Fruit fly (Drosophila melanogaster) whole organism, embryonic: ENCODE results near the gene Desat2.
A peak's percentile ranks its signal among the peaks of the same experiment; 100 is the strongest.

ENCODE experiments used
- CG11398 ChIP-seq: fragments of 200-800 bp; sonication (Bioruptor generic); optimal IDR thresholded peaks from 2 replicates; lab custom pipeline; 2016; ENCODE audit warnings: missing biosample characterization, missing genetic modification characterization
- CG12391 ChIP-seq: fragments of 200-800 bp; sonication (Bioruptor generic); optimal IDR thresholded peaks from 3 replicates; lab custom pipeline; 2018; ENCODE audit warnings: missing biosample characterization, mild to moderate bottlenecking, missing genetic modification characterization, moderate library complexity
- CG12659 ChIP-seq: fragments of 200-800 bp; sonication (Bioruptor generic); optimal IDR thresholded peaks from 3 replicates; lab custom pipeline; 2017; ENCODE audit warnings: mild to moderate bottlenecking, missing biosample characterization, missing genetic modification reagents, missing genetic modification characterization
- CG13424 ChIP-seq: fragments of 200-800 bp; sonication (Bioruptor generic); optimal IDR thresholded peaks from 2 replicates; lab custom pipeline; 2019; ENCODE audit warnings: missing biosample characterization, mild to moderate bottlenecking, missing genetic modification characterization, moderate library complexity
- CG13894 ChIP-seq: fragments of 200-800 bp; sonication (Bioruptor generic); optimal IDR thresholded peaks from 3 replicates; lab custom pipeline; 2018; ENCODE audit warnings: missing biosample characterization, mild to moderate bottlenecking, missing genetic modification characterization, moderate library complexity
- CG15514 ChIP-seq: fragments of 200-800 bp; sonication (Bioruptor generic); optimal IDR thresholded peaks from 3 replicates; lab custom pipeline; 2017; ENCODE audit warnings: missing biosample characterization, missing genetic modification characterization, mild to moderate bottlenecking, moderate library complexity, missing genetic modification reagents
- CG17361 ChIP-seq: fragments of 200-800 bp; sonication (Bioruptor generic); IDR thresholded peaks from 3 replicates; pipeline ENCODE4 v1.3.6; 2022; ENCODE audit warnings: missing biosample characterization, missing genetic modification characterization
- CG17802 ChIP-seq: fragments of 200-800 bp; sonication (Bioruptor generic); optimal IDR thresholded peaks from 2 replicates; lab custom pipeline; 2018; ENCODE audit warnings: missing biosample characterization, mild to moderate bottlenecking, missing genetic modification characterization, moderate library complexity
- CG17829 ChIP-seq: fragments of 200-800 bp; optimal IDR thresholded peaks from 2 replicates; lab custom pipeline; 2019; ENCODE audit warnings: missing biosample characterization, mild to moderate bottlenecking, missing genetic modification characterization, moderate library complexity
- CG18599 ChIP-seq: fragments of 200-800 bp; sonication (Bioruptor generic); optimal IDR thresholded peaks from 3 replicates; lab custom pipeline; 2017; ENCODE audit warnings: missing biosample characterization, missing genetic modification characterization, mild to moderate bottlenecking, moderate library complexity, missing genetic modification reagents
- CG32767 ChIP-seq: fragments of 200-800 bp; sonication (Bioruptor generic); IDR thresholded peaks from 2 replicates; pipeline ENCODE4 v1.3.6; 2022; ENCODE audit warnings: missing biosample characterization, missing genetic modification characterization
- CG3847 ChIP-seq: fragments of 200-800 bp; sonication (Bioruptor generic); IDR thresholded peaks from 2 replicates; pipeline ENCODE4 v1.3.6; 2022; ENCODE audit warnings: missing biosample characterization, missing genetic modification characterization
- CG4617 ChIP-seq: fragments of 200-800 bp; sonication (Bioruptor generic); optimal IDR thresholded peaks from 3 replicates; lab custom pipeline; 2016; ENCODE audit warnings: missing biosample characterization, missing genetic modification characterization, borderline replicate concordance
- CG4854 ChIP-seq: fragments of 200-800 bp; sonication (Bioruptor generic); optimal IDR thresholded peaks from 2 replicates; lab custom pipeline; 2016; ENCODE audit warnings: missing biosample characterization, missing genetic modification characterization, inconsistent platforms
- CG6791 ChIP-seq: fragments of 200-800 bp; sonication (Bioruptor generic); IDR thresholded peaks from 3 replicates; pipeline ENCODE4 v1.3.6; 2022; ENCODE audit warnings: missing biosample characterization, missing genetic modification characterization; ENCODE audit not compliant: partially characterized antibody
- CG8924 ChIP-seq: fragments of 200-800 bp; optimal IDR thresholded peaks from 3 replicates; lab custom pipeline; 2019; ENCODE audit warnings: missing biosample characterization, mild to moderate bottlenecking, missing genetic modification characterization, moderate library complexity
- CG9215 ChIP-seq: fragments of 200-800 bp; sonication (Bioruptor generic); IDR thresholded peaks from 2 replicates; pipeline ENCODE4 v1.3.6; 2022; ENCODE audit warnings: missing biosample characterization, missing genetic modification characterization
- CG9797 ChIP-seq: fragments of 200-800 bp; sonication (Bioruptor generic); optimal IDR thresholded peaks from 3 replicates; lab custom pipeline; 2018; ENCODE audit warnings: missing biosample characterization, mild to moderate bottlenecking, missing genetic modification characterization
- CoRest ChIP-seq: fragments of 200-800 bp; sonication (Bioruptor generic); optimal IDR thresholded peaks from 3 replicates; lab custom pipeline; 2018; ENCODE audit warnings: missing biosample characterization, mild to moderate bottlenecking, missing genetic modification characterization, moderate library complexity
- Dll ChIP-seq: fragments of 200-800 bp; sonication (Bioruptor generic); IDR thresholded peaks from 4 replicates; pipeline ENCODE4 v1.3.6; 2022; ENCODE audit warnings: missing biosample characterization, missing genetic modification characterization; ENCODE audit not compliant: partially characterized antibody
- Elba2 ChIP-seq: fragments of 200-800 bp; sonication (Bioruptor generic); optimal IDR thresholded peaks from 3 replicates; lab custom pipeline; 2016; ENCODE audit warnings: missing biosample characterization, missing genetic modification characterization
- Fer1 ChIP-seq: fragments of 200-800 bp; sonication (Bioruptor generic); optimal IDR thresholded peaks from 2 replicates; lab custom pipeline; 2017; ENCODE audit warnings: missing biosample characterization, mild to moderate bottlenecking, missing genetic modification characterization
- Fer3 ChIP-seq: fragments of 200-800 bp; sonication (Bioruptor generic); optimal IDR thresholded peaks from 2 replicates; lab custom pipeline; 2018; ENCODE audit warnings: missing biosample characterization, mild to moderate bottlenecking, missing genetic modification characterization, moderate library complexity
- HHEX ChIP-seq: fragments of 200-800 bp; sonication (Bioruptor generic); optimal IDR thresholded peaks from 3 replicates; lab custom pipeline; 2017; ENCODE audit warnings: missing biosample characterization, mild to moderate bottlenecking, missing genetic modification characterization, missing genetic modification reagents
- Lhr ChIP-seq: fragments of 200-800 bp; sonication (Bioruptor generic); optimal IDR thresholded peaks from 3 replicates; lab custom pipeline; 2017; ENCODE audit warnings: mild to moderate bottlenecking, missing biosample characterization, missing genetic modification reagents, missing genetic modification characterization
- MBD-R2 ChIP-seq: fragments of 200-800 bp; sonication (Bioruptor generic); IDR thresholded peaks from 2 replicates; pipeline ENCODE4 v1.3.6; 2022; ENCODE audit warnings: missing biosample characterization, missing genetic modification characterization
- MESR4 ChIP-seq: fragments of 200-800 bp; sonication (Bioruptor generic); optimal IDR thresholded peaks from 2 replicates; lab custom pipeline; 2018; ENCODE audit warnings: missing biosample characterization, mild to moderate bottlenecking, missing genetic modification characterization, moderate library complexity
- Med ChIP-seq: fragments of 200-800 bp; sonication (Bioruptor generic); peaks from one replicate; lab custom pipeline; 2016; ENCODE audit warnings: missing biosample characterization, missing genetic modification characterization, mild to moderate bottlenecking, inconsistent platforms, moderate library complexity
- Meics ChIP-seq: fragments of 200-800 bp; sonication (Bioruptor generic); optimal IDR thresholded peaks from 2 replicates; lab custom pipeline; 2017; ENCODE audit warnings: missing biosample characterization, mild to moderate bottlenecking, missing genetic modification characterization
- Ptx1 ChIP-seq: fragments of 200-800 bp; sonication (Bioruptor generic); IDR thresholded peaks from 2 replicates; pipeline ENCODE4 v1.3.6; 2022; ENCODE audit warnings: missing biosample characterization, missing genetic modification characterization
- Rfx ChIP-seq: fragments of 200-800 bp; sonication (Bioruptor generic); IDR thresholded peaks from 2 replicates; pipeline ENCODE4 v1.3.6; 2022; ENCODE audit warnings: missing biosample characterization, missing genetic modification characterization
- Sin3A ChIP-seq: fragments of >200 bp; optimal IDR thresholded peaks from 2 replicates; lab custom pipeline; 2018
- Taf1 ChIP-seq: fragments of 200-800 bp; sonication (Bioruptor generic); IDR thresholded peaks from 2 replicates; pipeline ENCODE4 v1.3.6; 2022; ENCODE audit warnings: missing biosample characterization, missing genetic modification characterization
- ac ChIP-seq: fragments of 200-800 bp; sonication (Bioruptor generic); optimal IDR thresholded peaks from 3 replicates; lab custom pipeline; 2017; ENCODE audit warnings: missing biosample characterization, mild to moderate bottlenecking, missing genetic modification characterization
- az2 ChIP-seq: fragments of 200-800 bp; sonication (Bioruptor generic); optimal IDR thresholded peaks from 3 replicates; lab custom pipeline; 2016; ENCODE audit warnings: missing biosample characterization, missing genetic modification characterization
- dysf ChIP-seq: fragments of 200-800 bp; sonication (Bioruptor generic); IDR thresholded peaks from 3 replicates; pipeline ENCODE4 v1.3.6; 2022; ENCODE audit warnings: missing biosample characterization, missing genetic modification characterization
- esg ChIP-seq: fragments of 200-800 bp; sonication (Bioruptor generic); conservative IDR thresholded peaks from 2 replicates; pipeline ENCODE4 v1.3.6; 2022; ENCODE audit warnings: missing biosample characterization, missing genetic modification characterization
- gfzf ChIP-seq: fragments of 200-800 bp; sonication (Bioruptor generic); optimal IDR thresholded peaks from 2 replicates; lab custom pipeline; 2016; ENCODE audit warnings: missing biosample characterization, mild to moderate bottlenecking, missing genetic modification characterization, moderate library complexity
- grau ChIP-seq: fragments of 200-800 bp; optimal IDR thresholded peaks from 3 replicates; lab custom pipeline; 2019; ENCODE audit warnings: missing biosample characterization, mild to moderate bottlenecking, missing genetic modification characterization, moderate library complexity
- gt ChIP-seq: fragments of 200-800 bp; sonication (Bioruptor generic); IDR thresholded peaks from 2 replicates; pipeline ENCODE4 v1.3.6; 2022; ENCODE audit warnings: missing biosample characterization, missing genetic modification characterization
- jing ChIP-seq: fragments of 200-800 bp; sonication (Bioruptor generic); optimal IDR thresholded peaks from 2 replicates; lab custom pipeline; 2018; ENCODE audit warnings: missing biosample characterization, mild to moderate bottlenecking, missing genetic modification characterization
- lmd ChIP-seq: fragments of 200-800 bp; sonication (Bioruptor generic); IDR thresholded peaks from 2 replicates; pipeline ENCODE4 v1.3.6; 2022; ENCODE audit warnings: missing biosample characterization, missing genetic modification characterization
- peb ChIP-seq: fragments of 200-800 bp; sonication (Bioruptor generic); IDR thresholded peaks from 2 replicates; pipeline ENCODE4 v1.3.6; 2022; ENCODE audit warnings: missing biosample characterization, missing genetic modification characterization
- phol ChIP-seq: fragments of 200-800 bp; sonication (Bioruptor generic); optimal IDR thresholded peaks from 3 replicates; lab custom pipeline; 2018; ENCODE audit warnings: missing biosample characterization, mild to moderate bottlenecking, missing genetic modification characterization, moderate library complexity
- row ChIP-seq: fragments of 200-800 bp; sonication (Bioruptor generic); IDR thresholded peaks from 3 replicates; pipeline ENCODE4 v1.3.6; 2022; ENCODE audit warnings: missing biosample characterization, missing genetic modification characterization
- sima ChIP-seq: fragments of 200-800 bp; sonication (Bioruptor generic); optimal IDR thresholded peaks from 2 replicates; lab custom pipeline; 2016; ENCODE audit warnings: missing biosample characterization, missing genetic modification characterization
- ssp ChIP-seq: fragments of 200-800 bp; sonication (Bioruptor generic); IDR thresholded peaks from 2 replicates; pipeline ENCODE4 v1.3.6; 2022; ENCODE audit warnings: missing biosample characterization, missing genetic modification characterization
- trem ChIP-seq: fragments of 200-800 bp; optimal IDR thresholded peaks from 3 replicates; lab custom pipeline; 2019; ENCODE audit warnings: missing biosample characterization, mild to moderate bottlenecking, missing genetic modification characterization, moderate library complexity
- tx ChIP-seq: fragments of 200-800 bp; sonication (Bioruptor generic); optimal IDR thresholded peaks from 2 replicates; lab custom pipeline; 2016; ENCODE audit warnings: missing biosample characterization, missing genetic modification characterization
- zf30C ChIP-seq: fragments of 200-800 bp; sonication (Bioruptor generic); optimal IDR thresholded peaks from 3 replicates; lab custom pipeline; 2018; ENCODE audit warnings: missing biosample characterization, mild to moderate bottlenecking, missing genetic modification characterization

Desat2 gene

DNA sequence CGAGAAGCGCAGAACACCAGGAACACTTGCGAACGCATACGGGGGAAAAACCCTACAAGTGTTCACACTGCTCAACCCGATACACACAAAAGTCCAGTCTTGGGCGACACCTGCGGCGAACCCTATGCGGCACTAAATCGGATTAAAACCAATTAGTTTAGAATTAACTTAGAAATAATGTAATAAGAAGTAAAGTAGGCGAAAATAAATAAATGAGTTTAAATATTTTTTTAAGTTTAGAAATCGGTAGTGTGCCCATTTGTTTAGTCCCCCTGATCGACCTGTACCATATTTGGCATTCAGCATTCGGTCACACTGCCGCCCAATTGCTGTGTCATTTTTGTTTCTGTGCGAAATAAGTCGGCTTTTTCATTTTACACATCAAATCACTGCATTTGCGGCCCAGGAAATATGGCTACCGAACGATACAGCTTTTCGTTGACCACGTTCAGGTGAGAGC lies 5.0 kb upstream of the Desat2 start, which contains the start of gene Prosalpha2 (continued):
- TF ChIP-seq Dll (GFP tag; lab: Robert Waterston, UW): 0 out of 4 replicates have a peak, but pooled peaks have one; percentile 29
- peak; percentile 33 for TF ChIP-seq CG17829 (tag; lab: Kevin White, UChicago)
- peak; percentile 66 for TF ChIP-seq MESR4 (GFP tag; lab: Kevin White, UChicago)
- no peak for TF ChIP-seq Taf1 (GFP tag; lab: Robert Waterston, UW)
- peak; percentile 83 for TF ChIP-seq gfzf (GFP tag; lab: Kevin White, UChicago)
- TF ChIP-seq CG12391: peak; percentile 1
- TF ChIP-seq grau: peak; percentile 18
- TF ChIP-seq az2 (GFP tag; lab: Kevin White, UChicago): no peak
- peak; percentile 73 for TF ChIP-seq Med
- peak; percentile 59 for TF ChIP-seq row (GFP tag; lab: Robert Waterston, UW)
- TF ChIP-seq Meics: no peak
- peak; percentile 46 for TF ChIP-seq phol (tag; lab: Kevin White, UChicago)
- TF ChIP-seq CG12659 (GFP tag; lab: Kevin White, UChicago): peak; percentile 68
- peak; percentile 32; the same call in 1 of the 3 replicates for TF ChIP-seq dysf (GFP tag; lab: Robert Waterston, UW)
- TF ChIP-seq Rfx: 0 out of 2 replicates have a peak, but pooled peaks have one; percentile 21
- no peak for TF ChIP-seq ac (GFP tag; lab: Kevin White, UChicago)
- no peak for TF ChIP-seq esg
- TF ChIP-seq MBD-R2 (GFP tag; lab: Robert Waterston, UW): peak; percentile 82
- TF ChIP-seq CG11398: no peak
- TF ChIP-seq CG3847: no peak
- peak; percentile 15; the same call in 1 of the 2 replicates for TF ChIP-seq lmd (GFP tag; lab: Robert Waterston, UW)
- TF ChIP-seq CG13424 (tag; lab: Kevin White, UChicago): peak; percentile 20
- peak; percentile 38 for TF ChIP-seq ssp (GFP tag; lab: Robert Waterston, UW)
- peak; percentile 80 for TF ChIP-seq trem (tag; lab: Kevin White, UChicago)
- no peak for TF ChIP-seq CG4854
- peak; percentile 66 for TF ChIP-seq Sin3A
- TF ChIP-seq CG9797: peak; percentile 84
- no peak for TF ChIP-seq tx (GFP tag; lab: Kevin White, UChicago)
- TF ChIP-seq CG13894 (tag; lab: Kevin White, UChicago): peak; percentile 23
- peak; percentile 19 for TF ChIP-seq zf30C (GFP tag; lab: Kevin White, UChicago)
- peak; percentile 57 for TF ChIP-seq CG4617 (GFP tag; lab: Kevin White, UChicago)
- TF ChIP-seq jing (GFP tag; lab: Kevin White, UChicago): no peak
- no peak for TF ChIP-seq CG18599 (GFP tag; lab: Kevin White, UChicago)
- 0 out of 3 replicates have a peak, but pooled peaks have one; percentile 27 for TF ChIP-seq CG17361 (GFP tag; lab: Robert Waterston, UW)
- no peak for TF ChIP-seq CG6791 (GFP tag; lab: Robert Waterston, UW)
- TF ChIP-seq Lhr (GFP tag; lab: Kevin White, UChicago): peak; percentile 26
- TF ChIP-seq Fer1 (GFP tag; lab: Kevin White, UChicago): peak; percentile 21
- peak; percentile 62 for TF ChIP-seq CG15514 (GFP tag; lab: Kevin White, UChicago)
- TF ChIP-seq peb (GFP tag; lab: Robert Waterston, UW): no peak
- peak; percentile 21; the same call in 1 of the 2 replicates for TF ChIP-seq Ptx1
- TF ChIP-seq CG17802 (tag; lab: Kevin White, UChicago): peak; percentile 64
- peak; percentile 11 for TF ChIP-seq CG8924
- no peak for TF ChIP-seq HHEX (GFP tag; lab: Kevin White, UChicago)
- TF ChIP-seq Fer3 (tag; lab: Kevin White, UChicago): peak; percentile 1
- peak; percentile 72 for TF ChIP-seq Elba2
- TF ChIP-seq gt (GFP tag; lab: Robert Waterston, UW): no peak
- no peak for TF ChIP-seq CG9215
- no peak for TF ChIP-seq sima
- TF ChIP-seq CG32767 (GFP tag; lab: Robert Waterston, UW): peak; percentile 51
- peak; percentile 74 for TF ChIP-seq CoRest (tag; lab: Kevin White, UChicago)
